Fruit fly (Drosophila melanogaster): ENCODE results near the gene Spn28Da.

Gene Spn28Da

DNA sequence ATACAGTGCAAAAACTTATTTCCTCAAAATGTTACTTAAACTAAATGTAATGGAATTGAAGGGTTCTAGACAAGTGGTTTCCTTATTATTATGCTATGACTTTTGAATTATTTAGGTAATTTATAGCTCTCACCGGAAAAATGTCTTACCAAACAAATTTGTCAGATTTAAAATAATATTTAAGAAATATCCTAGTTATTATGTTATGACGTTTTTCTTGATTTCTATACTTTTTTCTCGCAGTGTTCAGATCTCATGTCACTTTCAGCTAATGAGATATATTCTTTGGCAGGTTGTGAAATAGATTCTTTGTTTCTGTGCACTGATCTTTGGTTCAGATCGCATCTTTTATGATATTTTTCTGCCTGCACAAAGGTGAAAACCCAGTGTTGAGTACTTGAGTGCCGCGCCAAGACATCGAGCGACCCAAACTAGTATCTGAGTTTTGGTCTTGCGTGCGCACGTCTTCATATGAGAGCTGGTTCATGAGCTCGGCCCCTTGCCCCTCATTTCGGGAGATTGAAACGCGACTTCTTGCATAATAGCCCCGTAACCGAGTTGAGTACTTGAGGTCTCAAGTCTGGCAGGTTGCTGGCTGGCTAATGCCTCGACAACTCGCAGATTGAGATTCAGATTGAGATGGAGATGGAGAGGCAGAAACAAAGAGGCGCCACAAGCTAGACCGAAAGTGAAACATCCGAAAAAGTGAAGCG, 12.3 kb downstream of the Spn28Da start:
- TF ChIP-seq CTCF (optimal IDR thresholded peaks at IDR 0.05) = no peak
- no peak for TF ChIP-seq CG8478 (optimal IDR thresholded peaks at IDR 0.05)

DNA sequence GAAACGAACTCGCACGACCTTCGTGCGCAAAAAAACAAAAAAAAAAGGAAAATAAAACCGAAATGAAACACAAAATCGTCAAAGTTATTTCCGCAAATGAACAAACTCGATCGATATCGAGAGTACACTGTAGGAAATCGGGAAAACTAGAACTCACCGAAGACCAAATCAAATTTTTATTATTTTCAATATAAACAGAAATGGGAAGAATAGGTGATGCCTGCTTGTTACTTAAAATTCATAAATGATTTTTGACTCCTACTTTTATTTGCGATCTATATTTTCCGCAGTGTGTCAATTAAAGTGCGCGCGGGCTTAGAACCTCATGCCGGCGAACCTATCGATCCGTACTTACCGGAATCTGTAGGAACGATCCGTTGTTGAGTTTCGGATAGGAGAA, 13.3 kb downstream of the Spn28Da start:
- no peak for TF ChIP-seq CTCF (optimal IDR thresholded peaks at IDR 0.05)
- no peak for TF ChIP-seq CG8478 (optimal IDR thresholded peaks at IDR 0.05)

DNA sequence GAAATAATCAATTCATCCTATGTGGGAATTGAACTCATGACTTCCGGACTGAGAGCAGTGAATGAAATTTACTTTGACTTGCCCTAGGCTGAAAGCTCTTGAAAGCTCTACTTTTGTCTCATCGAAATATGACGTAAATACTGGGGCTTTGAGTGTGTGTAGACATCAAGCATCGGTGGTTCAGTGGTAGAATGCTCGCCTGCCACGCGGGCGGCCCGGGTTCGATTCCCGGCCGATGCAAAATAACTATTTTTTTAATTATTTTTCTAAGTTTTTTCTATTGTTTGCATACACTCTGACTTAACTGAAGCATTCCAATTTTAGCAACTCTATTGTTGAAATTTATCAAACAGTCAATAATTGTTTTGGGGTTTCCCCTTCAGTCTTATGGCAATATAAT, 16.2 kb downstream of the Spn28Da start:
- TF ChIP-seq CG8478 (optimal IDR thresholded peaks at IDR 0.05) (no peak), CTCF (optimal IDR thresholded peaks at IDR 0.05) (no peak)

DNA sequence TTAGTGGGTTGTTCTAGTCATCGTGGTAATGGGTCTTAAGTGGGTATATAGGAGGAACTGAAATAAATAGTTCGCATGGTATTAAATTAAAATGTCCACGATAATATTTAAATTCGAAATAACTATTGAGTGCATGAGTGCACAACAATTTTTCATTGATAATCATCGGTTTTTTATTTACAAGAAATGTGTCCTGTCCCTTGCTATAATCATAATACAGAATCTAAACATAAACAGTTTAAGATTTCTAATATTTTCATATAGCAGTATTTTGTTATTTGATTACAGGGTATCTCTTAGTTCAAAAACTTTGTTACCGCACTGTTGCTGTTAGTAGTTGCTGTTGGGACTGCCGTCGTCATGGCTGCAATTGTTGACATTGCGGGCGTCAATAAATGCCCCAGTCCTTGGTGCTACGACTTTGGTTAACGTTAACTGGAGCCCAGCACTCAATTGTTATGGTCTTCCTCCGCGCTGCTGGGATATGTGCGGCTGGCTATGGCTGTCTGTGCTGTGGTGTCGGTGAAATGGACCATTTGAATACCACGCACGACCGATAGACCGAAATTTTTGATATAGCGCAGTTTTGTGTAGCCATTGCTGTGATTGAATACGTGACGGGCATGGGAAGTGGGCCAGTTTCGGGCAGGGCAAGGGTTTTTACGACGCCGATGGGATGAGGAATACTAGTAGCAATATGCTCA, 17.0 kb downstream of the Spn28Da start:
- TF ChIP-seq CTCF (optimal IDR thresholded peaks at IDR 0.05) (no peak), CG8478 (optimal IDR thresholded peaks at IDR 0.05) (no peak)

DNA sequence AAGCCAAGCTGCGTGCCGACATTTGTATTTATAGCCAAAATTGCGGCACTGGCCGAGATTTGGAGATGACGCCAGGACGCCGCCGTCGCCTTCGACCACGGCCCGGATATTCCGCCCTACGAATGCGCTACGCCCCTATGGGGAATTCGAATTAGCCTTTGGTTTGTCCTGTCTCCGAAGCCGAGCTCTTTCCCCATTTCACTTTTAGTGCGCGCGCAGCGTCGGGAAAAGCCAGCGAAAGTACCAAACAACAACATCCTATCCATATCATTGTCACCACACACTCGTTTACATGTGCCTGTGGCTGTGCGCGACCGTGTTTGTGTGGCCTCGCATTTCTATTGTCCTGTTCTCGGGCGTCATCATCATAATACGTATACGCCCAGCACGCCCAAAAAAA, 17.6 kb downstream of the Spn28Da start, which contains the start of gene Proc:
Proc (minus strand) TSS at position 101 of the 400 bp plus-strand sequence.
- TF ChIP-seq CTCF (optimal IDR thresholded peaks at IDR 0.05) (no peak), CG8478 (optimal IDR thresholded peaks at IDR 0.05) (no peak)

DNA sequence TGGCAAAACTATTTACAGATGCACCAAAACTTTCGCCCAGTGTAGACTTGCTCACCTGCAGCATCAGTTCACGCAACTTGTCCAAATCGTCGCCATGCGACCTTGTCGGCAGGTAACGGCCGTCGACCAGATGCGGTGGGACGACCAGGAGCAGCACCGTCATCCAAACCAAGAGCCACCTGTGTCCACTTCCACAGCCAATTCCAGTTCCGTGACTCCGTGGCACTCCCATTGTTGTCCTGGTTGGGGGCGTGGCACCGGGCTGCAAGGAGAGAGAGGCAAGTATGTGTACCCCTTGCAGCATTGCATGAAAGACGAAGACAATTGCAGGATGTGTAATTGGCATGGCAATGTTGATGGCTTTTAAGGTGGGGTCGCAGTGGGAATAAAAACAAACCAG, 18.7 kb downstream of the Spn28Da start:
- no peak for TF ChIP-seq CG8478 (optimal IDR thresholded peaks at IDR 0.05)
- TF ChIP-seq CTCF (optimal IDR thresholded peaks at IDR 0.05) = no peak

DNA sequence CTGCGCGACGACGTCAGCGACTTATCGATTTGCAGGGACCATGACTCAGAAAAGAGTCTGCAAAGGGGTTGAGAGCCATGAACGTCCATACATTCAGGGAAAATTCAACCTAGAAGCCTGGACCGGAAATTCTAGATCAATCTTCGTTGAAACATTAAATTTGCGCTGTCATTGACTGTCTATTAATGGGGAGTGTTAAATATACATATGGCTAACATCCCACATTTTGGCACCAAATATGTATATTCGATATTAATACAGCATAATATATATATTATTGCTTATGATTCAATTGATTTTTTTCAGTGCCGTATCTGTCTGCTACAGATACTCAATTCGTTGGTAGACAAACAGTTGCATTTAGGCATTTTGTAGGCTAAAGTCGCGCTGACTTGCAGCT, 20.3 kb downstream of the Spn28Da start:
- TF ChIP-seq CG8478 (optimal IDR thresholded peaks at IDR 0.05) (no peak), CTCF (optimal IDR thresholded peaks at IDR 0.05) (no peak)

DNA sequence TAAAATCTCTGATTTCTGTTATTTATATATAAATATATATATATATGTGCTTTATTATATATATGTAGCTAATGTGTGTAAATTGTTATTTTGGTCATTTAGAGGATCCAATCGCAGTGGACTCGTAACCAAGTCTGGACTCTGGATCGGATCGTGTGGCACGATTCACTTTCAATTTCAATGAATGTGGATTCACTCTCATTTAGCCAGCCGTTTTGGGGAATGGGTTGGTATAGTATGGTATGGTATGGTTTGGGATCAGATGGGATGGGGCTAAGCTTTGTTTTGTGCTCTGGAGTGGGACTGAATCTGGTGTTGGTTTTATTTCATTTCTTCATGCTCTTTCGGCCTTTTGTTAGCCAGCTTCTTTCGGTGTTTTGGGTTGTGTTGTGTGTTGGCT, 27.2 kb downstream of the Spn28Da start:
- no peak for TF ChIP-seq CG8478 (optimal IDR thresholded peaks at IDR 0.05)
- no peak for TF ChIP-seq CTCF (optimal IDR thresholded peaks at IDR 0.05)

DNA sequence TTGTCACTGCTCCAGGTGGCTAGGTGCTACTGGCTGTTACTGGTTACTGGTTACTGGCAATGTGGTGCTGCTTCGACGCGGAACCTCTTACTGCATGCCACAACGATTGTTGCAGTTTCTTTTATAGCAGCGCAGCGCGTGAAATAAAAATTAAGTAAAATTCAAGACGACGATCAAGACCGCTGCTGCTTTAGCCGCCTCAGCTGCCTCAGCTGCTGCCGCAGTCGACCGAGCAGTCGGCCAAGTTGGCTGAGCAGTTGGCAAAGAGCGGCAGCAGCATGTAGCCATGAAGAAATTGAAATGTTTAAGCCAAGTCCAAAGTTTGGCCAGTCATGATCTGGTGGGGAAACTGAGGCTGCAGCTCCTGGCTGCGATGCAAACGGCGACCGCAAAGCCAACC, 28.2 kb downstream of the Spn28Da start, which contains the start of gene TwdlE:
TwdlE (minus strand) TSS at position 101 of the 400 bp plus-strand sequence.
- TF ChIP-seq CTCF (optimal IDR thresholded peaks at IDR 0.05) = no peak
- TF ChIP-seq CG8478 (optimal IDR thresholded peaks at IDR 0.05) = no peak

DNA sequence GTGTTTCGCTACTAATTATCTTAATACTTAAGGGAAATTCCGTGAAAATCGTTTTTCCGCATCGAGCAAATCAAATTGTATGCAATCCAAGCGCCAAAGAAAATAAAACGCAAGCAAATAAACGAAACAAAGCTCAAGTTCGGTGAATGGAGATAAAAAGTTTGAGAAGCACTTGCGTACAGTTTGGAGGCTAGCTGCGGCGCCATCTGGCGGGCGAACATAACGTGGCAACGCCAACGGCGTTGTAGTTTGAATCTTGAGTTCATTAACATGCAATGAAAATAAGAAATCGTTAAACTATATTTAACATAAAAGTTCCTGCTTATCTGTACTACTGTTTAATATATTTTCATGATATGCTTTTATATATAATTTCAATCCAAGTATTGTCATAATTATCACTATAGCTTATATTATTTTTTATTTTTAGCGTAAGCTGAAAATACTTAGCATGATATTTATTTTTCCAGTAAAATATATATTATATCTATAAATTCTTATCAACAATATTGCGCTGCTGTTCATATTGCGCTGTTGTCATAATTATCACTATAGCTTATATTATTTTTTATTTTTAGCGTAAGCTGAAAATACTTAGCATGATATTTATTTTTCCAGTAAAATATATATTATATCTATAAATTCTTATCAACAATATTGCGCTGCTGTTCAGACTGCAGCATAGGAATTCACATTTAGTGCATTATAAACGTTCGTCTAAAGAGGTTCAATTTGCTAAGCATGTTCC, 32.4 kb downstream of the Spn28Da start, which contains the start of gene lectin-28C:
lectin-28C (plus strand) TSS at position 698 of the 748 bp plus-strand sequence.
- peak; percentile 93 to 94 for TF ChIP-seq CTCF (optimal IDR thresholded peaks at IDR 0.05)

DNA sequence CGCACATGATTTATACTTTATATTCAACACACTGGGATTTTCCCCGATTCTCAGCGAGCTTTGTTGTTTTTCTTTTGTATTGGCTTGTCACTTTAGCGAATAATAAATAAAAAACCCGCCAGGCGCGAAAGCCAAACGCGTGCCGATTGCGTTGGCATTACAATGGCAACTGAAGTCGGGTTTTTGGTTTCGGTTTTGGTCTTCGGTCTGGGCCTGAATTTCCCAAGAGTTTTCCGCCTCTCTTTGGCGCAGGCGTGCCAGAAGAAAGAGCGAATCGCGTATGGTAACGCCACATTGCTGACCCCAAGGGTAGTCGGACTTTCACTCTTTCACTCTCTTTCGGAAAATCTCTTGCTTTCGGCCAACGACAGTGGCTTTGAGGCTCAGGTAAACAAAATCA, 33.8 kb downstream of the Spn28Da start, which contains the start of gene CG14535:
CG14535 (minus strand) TSS at position 368 of the 400 bp plus-strand sequence.
- TF ChIP-seq CG8478 (optimal IDR thresholded peaks at IDR 0.05) (no peak), CTCF (optimal IDR thresholded peaks at IDR 0.05) (no peak)

DNA sequence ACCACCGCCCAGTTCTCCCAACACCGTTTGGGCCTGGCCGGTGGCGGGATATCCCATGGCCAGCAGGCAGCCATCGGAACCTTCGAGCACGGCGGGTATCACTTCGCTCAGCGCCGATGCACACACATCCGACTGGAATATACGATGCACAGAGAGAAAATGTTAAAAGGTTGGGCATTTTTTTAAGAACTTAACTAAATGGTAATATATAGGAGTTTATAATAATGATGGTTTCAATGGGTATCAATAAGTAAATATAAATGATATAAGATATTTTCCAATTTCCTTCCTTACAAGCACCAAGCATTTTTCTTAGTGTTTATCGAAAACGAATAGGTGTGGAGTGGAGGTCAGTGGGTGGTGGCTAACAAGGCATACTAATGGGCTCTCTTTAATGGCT, 37.3 kb downstream of the Spn28Da start:
- no peak for TF ChIP-seq CTCF (optimal IDR thresholded peaks at IDR 0.05)
- TF ChIP-seq CG8478 (optimal IDR thresholded peaks at IDR 0.05) = no peak

DNA sequence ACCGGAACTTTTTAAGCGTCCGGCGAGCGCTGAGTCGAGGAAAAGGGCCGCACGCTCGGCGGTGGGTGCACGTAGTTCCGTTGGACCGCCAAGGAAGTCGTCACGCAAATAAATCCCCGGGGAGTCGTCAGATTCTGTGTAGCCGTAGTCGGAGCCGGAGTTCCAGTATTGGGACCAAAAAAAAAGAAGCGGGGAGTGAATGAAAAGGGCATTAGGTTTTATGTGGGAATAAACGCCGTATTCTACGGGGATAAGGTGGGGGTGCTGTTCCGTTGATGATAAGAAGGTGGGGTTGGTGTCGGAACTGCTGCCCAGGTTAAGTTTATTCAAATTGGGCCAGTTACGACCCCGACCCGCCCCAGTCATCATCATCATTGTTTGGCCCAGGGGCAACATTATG, 38.5 kb downstream of the Spn28Da start:
- no peak for TF ChIP-seq CTCF (optimal IDR thresholded peaks at IDR 0.05)
- no peak for TF ChIP-seq CG8478 (optimal IDR thresholded peaks at IDR 0.05)

DNA sequence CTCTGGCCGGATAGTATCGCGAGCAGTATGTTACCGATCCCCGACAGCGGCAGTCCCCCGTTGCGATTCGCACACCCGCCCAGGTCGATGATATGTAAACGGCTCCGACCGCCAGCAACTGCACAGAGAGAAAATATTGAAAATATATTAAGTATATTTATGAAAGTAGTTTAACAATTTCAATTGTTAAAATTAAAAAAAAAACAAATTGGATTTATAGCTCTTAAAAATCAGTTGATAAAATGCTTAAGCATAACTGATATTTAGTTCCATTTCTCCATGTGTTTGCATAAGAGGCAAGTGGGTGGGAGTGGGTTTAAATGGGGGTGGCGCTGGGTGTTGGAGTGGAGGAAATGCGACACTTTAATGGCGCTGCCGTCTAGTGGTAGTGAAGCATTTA, 39.5 kb downstream of the Spn28Da start:
- TF ChIP-seq CG8478 (optimal IDR thresholded peaks at IDR 0.05) = no peak
- TF ChIP-seq CTCF (optimal IDR thresholded peaks at IDR 0.05) = no peak

DNA sequence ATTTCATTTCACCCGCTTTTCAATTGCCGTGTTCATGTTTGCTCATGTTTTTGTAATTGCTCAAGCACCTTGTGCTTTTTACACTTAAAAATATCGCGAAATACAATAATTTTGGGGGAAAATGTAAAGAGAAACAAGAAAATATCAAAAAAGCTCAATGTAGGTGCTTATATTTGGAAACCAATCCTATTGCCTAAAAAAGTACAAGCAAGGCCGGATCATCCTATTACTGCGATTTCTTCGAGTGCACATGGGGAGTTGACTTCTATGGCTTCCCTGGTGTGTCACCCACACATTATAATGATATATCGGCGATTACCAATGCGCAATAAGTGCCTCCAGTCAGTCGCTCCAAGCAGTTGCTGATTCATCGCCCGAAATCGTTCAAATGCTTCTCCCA, 47.7 kb downstream of the Spn28Da start:
- TF ChIP-seq CG8478 (optimal IDR thresholded peaks at IDR 0.05) = no peak
- no peak for TF ChIP-seq CTCF (optimal IDR thresholded peaks at IDR 0.05)

Data from S2 (cell line).